Fruit fly (Drosophila melanogaster): ENCODE measurements around the gene CG44098.

The CG44098 gene

DNA sequence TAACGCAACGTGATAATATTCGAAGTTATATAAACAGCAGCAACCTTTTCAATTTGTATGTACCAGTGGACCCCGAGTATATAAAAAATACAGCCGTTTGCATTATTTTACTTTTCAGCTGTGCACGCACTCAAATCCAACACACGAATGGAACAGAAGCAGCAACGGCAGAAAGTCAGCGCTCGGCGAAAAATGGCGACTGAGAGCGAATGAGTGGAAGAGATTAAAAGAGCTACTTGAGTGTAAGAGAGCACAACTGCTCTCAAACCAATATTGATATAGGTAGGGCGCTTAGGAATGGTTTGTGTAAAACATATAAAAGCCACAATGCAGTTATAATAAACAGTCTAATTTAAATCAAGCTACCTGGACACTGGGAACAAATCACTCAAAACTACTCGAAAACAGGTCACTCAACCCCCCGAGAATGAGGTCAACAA is 33.3 kb upstream of the CG44098 start (continued):
- TF ChIP-seq pum (GFP tag; optimal IDR thresholded peaks at IDR 0.05), result peak; percentile 16
- peak; percentile 52; the same call in 1 of the 2 replicates for TF ChIP-seq CG1024 (GFP tag; IDR thresholded peaks at IDR 0.05)
- no peak for TF ChIP-seq CG10274 (GFP tag; optimal IDR thresholded peaks at IDR 0.05)
- no peak for TF ChIP-seq CG32767 (GFP tag; IDR thresholded peaks at IDR 0.05)
- no peak for TF ChIP-seq zen (tag; optimal IDR thresholded peaks at IDR 0.05)
- TF ChIP-seq B-H2 (GFP tag; optimal IDR thresholded peaks at IDR 0.05), result peak; percentile 45
- peak; percentile 69 for TF ChIP-seq CG9727 (GFP tag; optimal IDR thresholded peaks at IDR 0.05)
- TF ChIP-seq CG13624 (GFP tag; optimal IDR thresholded peaks at IDR 0.05), result peak; percentile 8
- no peak for TF ChIP-seq TFAM (GFP tag; optimal IDR thresholded peaks at IDR 0.05)
- no peak for TF ChIP-seq CTCF (GFP tag; optimal IDR thresholded peaks at IDR 0.05)
- TF ChIP-seq ro (GFP tag; IDR thresholded peaks at IDR 0.05), result no peak
- TF ChIP-seq CG9932 (GFP tag; IDR thresholded peaks at IDR 0.05), result no peak
- TF ChIP-seq CG9437 (GFP tag; optimal IDR thresholded peaks at IDR 0.05), result peak; percentile 29
- TF ChIP-seq ham (GFP tag; IDR thresholded peaks at IDR 0.05), result no peak
- TF ChIP-seq CG15696 (tag; optimal IDR thresholded peaks at IDR 0.05), result peak; percentile 34
- peak; percentile 7 for TF ChIP-seq Antp (GFP tag; optimal IDR thresholded peaks at IDR 0.05)
- peak; percentile 90 for TF ChIP-seq CG2875 (GFP tag; optimal IDR thresholded peaks at IDR 0.05)
- TF ChIP-seq ara (GFP tag; IDR thresholded peaks at IDR 0.05), result no peak
- TF ChIP-seq CG3847 (GFP tag; IDR thresholded peaks at IDR 0.05), result no peak
- TF ChIP-seq CG9817 (tag; optimal IDR thresholded peaks at IDR 0.05), result no peak
- peak; percentile 42 for TF ChIP-seq repo (GFP tag; optimal IDR thresholded peaks at IDR 0.05)
- no peak for TF ChIP-seq fu2 (GFP tag; optimal IDR thresholded peaks at IDR 0.05)
- peak; percentile 13 for TF ChIP-seq trem (tag; optimal IDR thresholded peaks at IDR 0.05)
- no peak for TF ChIP-seq CG13775 (GFP tag; optimal IDR thresholded peaks at IDR 0.05)
- peak; percentile 78 for TF ChIP-seq kni (GFP tag; optimal IDR thresholded peaks at IDR 0.05)
- peak; percentile 86 for TF ChIP-seq BtbVII (GFP tag; optimal IDR thresholded peaks at IDR 0.05)
- no peak for TF ChIP-seq gsb (GFP tag; IDR thresholded peaks at IDR 0.05)
- TF ChIP-seq toy (GFP tag; IDR thresholded peaks at IDR 0.05), result no peak
- TF ChIP-seq dm (GFP tag; optimal IDR thresholded peaks at IDR 0.05), result no peak
- peak; percentile 28 for TF ChIP-seq Hey (tag; optimal IDR thresholded peaks at IDR 0.05)
- no peak for TF ChIP-seq bowl (GFP tag; IDR thresholded peaks at IDR 0.05)
- TF ChIP-seq Lim3 (GFP tag; IDR thresholded peaks at IDR 0.05), result no peak
- TF ChIP-seq CG1647 (GFP tag; optimal IDR thresholded peaks at IDR 0.05), result peak; percentile 55
- TF ChIP-seq Ravus (GFP tag; IDR thresholded peaks at IDR 0.05), result no peak
- TF ChIP-seq Side (GFP tag; optimal IDR thresholded peaks at IDR 0.05), result peak; percentile 46
- no peak for TF ChIP-seq CG2889 (GFP tag; IDR thresholded peaks at IDR 0.05)
- TF ChIP-seq az2 (GFP tag; optimal IDR thresholded peaks at IDR 0.05), result no peak
- peak; percentile 77 for TF ChIP-seq CG4282 (GFP tag; optimal IDR thresholded peaks at IDR 0.05)
- TF ChIP-seq CG14050 (GFP tag; IDR thresholded peaks at IDR 0.05), result no peak
- peak; percentile 21 for TF ChIP-seq CG1603 (tag; optimal IDR thresholded peaks at IDR 0.05)
- TF ChIP-seq gsb-n (tag; optimal IDR thresholded peaks at IDR 0.05), result peak; percentile 23
- TF ChIP-seq pnt (GFP tag; optimal IDR thresholded peaks at IDR 0.05), result peak; percentile 58
- no peak for TF ChIP-seq aop (GFP tag; IDR thresholded peaks at IDR 0.05)
- no peak for TF ChIP-seq Poxn (GFP tag; IDR thresholded peaks at IDR 0.05)
- peak; percentile 70 for TF ChIP-seq CG18599 (GFP tag; optimal IDR thresholded peaks at IDR 0.05)
- no peak for TF ChIP-seq prd (optimal IDR thresholded peaks at IDR 0.05)
- no peak for TF ChIP-seq prd (GFP tag; IDR thresholded peaks at IDR 0.05)
- peak; percentile 10; the same call in 1 of the 2 replicates for TF ChIP-seq Drgx (GFP tag; IDR thresholded peaks at IDR 0.05)
- TF ChIP-seq fd3F (GFP tag; optimal IDR thresholded peaks at IDR 0.05), result peak; percentile 18
- TF ChIP-seq CG2129 (GFP tag; IDR thresholded peaks at IDR 0.05; ENCODE audit: partially characterized antibody), result no peak
- TF ChIP-seq Oaz (GFP tag; IDR thresholded peaks at IDR 0.05), result no peak
- no peak for TF ChIP-seq ato (GFP tag; IDR thresholded peaks at IDR 0.05; ENCODE audit: partially characterized antibody)
- no peak for TF ChIP-seq CG6272 (GFP tag; IDR thresholded peaks at IDR 0.05)
